Worm (Caenorhabditis elegans) whole organism, midembryonic: ENCODE results near the gene fbxa-218.

ENCODE experiments used
- T22C8.4 ChIP-seq: fragments of 200-800 bp; sonication (Bioruptor generic); IDR thresholded peaks from 2 replicates; pipeline ENCODE4 v1.3.6; 2022; ENCODE audit warnings: missing genetic modification characterization, missing compliant biosample characterization
- cog-1 ChIP-seq: sonication (generic microtip); optimal IDR thresholded peaks from 2 replicates; lab custom pipeline; 2016; ENCODE audit warnings: missing genetic modification characterization, missing compliant biosample characterization
- flt-1 ChIP-seq: fragments of 200-800 bp; sonication (Bioruptor generic); IDR thresholded peaks from 2 replicates; pipeline ENCODE4 v1.3.6; 2022; ENCODE audit warnings: missing genetic modification characterization, missing compliant biosample characterization
- klf-2 ChIP-seq: fragments of 200-800 bp; sonication (Bioruptor generic); conservative IDR thresholded peaks from 2 replicates; pipeline ENCODE4 v1.3.6; 2022; ENCODE audit warnings: missing genetic modification reagents, missing genetic modification characterization, missing compliant biosample characterization
- med-1 ChIP-seq: sonication (generic microtip); optimal IDR thresholded peaks from 2 replicates; lab custom pipeline; 2017; ENCODE audit warnings: missing genetic modification characterization, mild to moderate bottlenecking, missing compliant biosample characterization, antibody characterized with exemption, missing genetic modification reagents; ENCODE audit not compliant: insufficient read depth
- ref-1 ChIP-seq: fragments of 200-800 bp; sonication (Bioruptor generic); conservative IDR thresholded peaks from 2 replicates; pipeline ENCODE4 v1.3.6; 2022; ENCODE audit warnings: missing genetic modification reagents, missing genetic modification characterization, missing compliant biosample characterization
- tab-1 ChIP-seq: fragments of 200-800 bp; sonication (Bioruptor generic); IDR thresholded peaks from 2 replicates; pipeline ENCODE4 v1.3.6; 2022; ENCODE audit warnings: missing genetic modification characterization, missing compliant biosample characterization
- ztf-23 ChIP-seq: fragments of 200-800 bp; sonication (Bioruptor generic); IDR thresholded peaks from 2 replicates; pipeline ENCODE4 v1.3.6; 2022; ENCODE audit warnings: missing genetic modification reagents, missing genetic modification characterization, missing compliant biosample characterization
- ztf-29 ChIP-seq: fragments of 200-800 bp; sonication (Bioruptor generic); IDR thresholded peaks from 2 replicates; pipeline ENCODE4 v1.3.6; 2022; ENCODE audit warnings: missing genetic modification reagents, missing genetic modification characterization, missing compliant biosample characterization

The fbxa-218 gene

DNA sequence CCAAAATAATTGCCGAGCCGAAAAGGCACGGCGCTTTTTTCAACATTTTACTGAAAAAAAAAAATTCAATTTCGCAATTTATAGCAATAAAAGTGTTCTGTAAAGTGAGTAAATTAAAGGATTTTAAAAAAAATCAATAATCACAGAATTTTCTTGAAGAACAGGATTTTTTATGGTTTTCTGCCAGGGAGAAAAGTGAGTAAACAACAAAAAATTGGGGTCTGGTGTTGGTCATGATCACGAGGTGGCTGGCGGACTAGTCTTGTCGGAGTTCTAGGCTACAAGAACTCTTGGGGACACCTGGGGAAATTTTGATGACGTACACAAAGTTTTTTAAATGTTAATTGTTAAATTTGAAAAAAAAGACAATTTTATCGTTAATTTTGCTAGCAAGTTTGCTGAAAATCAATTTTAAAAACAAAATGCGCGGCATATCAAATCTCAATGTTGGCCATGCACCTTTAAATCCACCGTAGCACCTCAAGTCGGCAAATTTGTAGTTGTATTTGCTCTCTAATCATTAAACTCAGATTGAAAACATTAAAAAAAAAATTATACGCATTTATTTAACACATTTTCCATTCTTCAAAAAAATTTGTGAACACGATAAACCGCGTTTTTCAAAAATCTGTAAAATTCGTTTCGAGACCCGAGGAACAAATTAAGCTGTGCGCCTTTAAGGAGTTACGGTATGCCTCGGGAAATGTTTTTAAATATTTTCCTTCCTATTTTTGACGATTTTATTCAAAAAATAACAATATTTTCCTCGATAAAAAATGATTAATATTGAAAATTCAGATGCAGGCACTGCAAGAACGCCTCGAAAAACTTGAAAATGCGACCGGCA, 20.7 kb downstream of the fbxa-218 start, which contains the start of the genes scav-3 and Y49E10.21:
Gene scav-3 (minus strand): TSS at position 50 of the 847 bp plus-strand sequence.
Gene Y49E10.21 (plus strand): TSS at position 797 of the 847 bp plus-strand sequence.
- TF ChIP-seq ref-1 (GFP tag; lab: Robert Waterston, UW) (no peak), klf-2 (GFP tag; lab: Robert Waterston, UW) (no peak), ztf-23 (GFP tag; lab: Robert Waterston, UW) (no peak), flt-1 (GFP tag; lab: Robert Waterston, UW) (no peak), med-1 (GFP tag; lab: Kevin White, UChicago) (no peak), T22C8.4 (GFP tag; lab: Robert Waterston, UW) (no peak), ztf-29 (GFP tag; lab: Robert Waterston, UW) (no peak), cog-1 (tag; lab: Kevin White, UChicago) (no peak), tab-1 (GFP tag; lab: Robert Waterston, UW) (no peak)

DNA sequence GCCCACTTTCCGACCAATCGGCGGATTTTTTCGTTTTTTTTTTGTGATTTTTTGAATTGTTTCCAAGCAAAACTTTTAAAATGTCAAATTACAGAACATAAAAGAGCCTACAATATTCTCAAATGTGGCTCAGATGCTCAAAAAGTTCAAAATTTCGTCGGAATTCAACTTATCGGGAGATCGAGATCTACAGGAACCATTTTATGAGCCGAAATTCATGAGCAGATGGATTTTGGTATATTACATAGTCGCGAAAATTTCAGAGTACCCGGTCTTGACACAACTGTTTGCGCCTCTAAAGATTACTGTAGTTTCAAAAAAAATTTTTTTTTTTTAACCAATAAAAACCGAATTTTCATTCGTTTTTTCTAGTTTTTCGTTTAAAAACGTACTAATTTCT, 22.7 kb downstream of the fbxa-218 start:
- no peak for TF ChIP-seq ref-1 (GFP tag; lab: Robert Waterston, UW)
- no peak for TF ChIP-seq tab-1 (GFP tag; lab: Robert Waterston, UW)
- no peak for TF ChIP-seq cog-1 (tag; lab: Kevin White, UChicago)
- TF ChIP-seq T22C8.4 (GFP tag; lab: Robert Waterston, UW), result no peak
- no peak for TF ChIP-seq flt-1 (GFP tag; lab: Robert Waterston, UW)
- TF ChIP-seq med-1 (GFP tag; lab: Kevin White, UChicago), result no peak
- no peak for TF ChIP-seq ztf-29 (GFP tag; lab: Robert Waterston, UW)
- TF ChIP-seq ztf-23 (GFP tag; lab: Robert Waterston, UW), result no peak
- no peak for TF ChIP-seq klf-2 (GFP tag; lab: Robert Waterston, UW)

DNA sequence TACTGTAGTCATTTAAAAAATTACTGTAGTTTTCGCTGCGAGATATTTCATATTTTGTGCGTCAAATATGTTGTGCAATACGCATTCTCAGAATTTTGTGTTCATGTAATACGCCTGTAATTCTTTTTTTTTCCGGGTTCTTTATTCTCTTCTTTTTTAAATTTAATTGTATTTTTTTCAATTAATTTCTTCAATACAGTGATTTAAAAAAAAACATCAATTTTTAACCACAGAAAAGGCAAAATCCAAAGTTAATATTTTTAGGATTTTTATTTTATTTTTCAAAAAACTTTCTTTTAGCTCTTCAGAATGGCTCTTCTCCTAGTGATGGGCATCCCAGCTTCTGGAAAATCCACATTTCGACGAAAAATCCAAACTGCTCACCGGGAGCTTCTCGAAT, 30.0 kb downstream of the fbxa-218 start, which contains the start of gene pstk-1:
Gene pstk-1 (plus strand): TSS at position 301 of the 400 bp plus-strand sequence.
- no peak for TF ChIP-seq klf-2 (GFP tag; lab: Robert Waterston, UW)
- TF ChIP-seq cog-1 (tag; lab: Kevin White, UChicago), result no peak
- TF ChIP-seq med-1 (GFP tag; lab: Kevin White, UChicago), result no peak
- no peak for TF ChIP-seq ztf-29 (GFP tag; lab: Robert Waterston, UW)
- TF ChIP-seq T22C8.4 (GFP tag; lab: Robert Waterston, UW), result no peak
- TF ChIP-seq ztf-23 (GFP tag; lab: Robert Waterston, UW), result no peak
- TF ChIP-seq tab-1 (GFP tag; lab: Robert Waterston, UW), result no peak
- TF ChIP-seq ref-1 (GFP tag; lab: Robert Waterston, UW), result no peak
- TF ChIP-seq flt-1 (GFP tag; lab: Robert Waterston, UW), result no peak

DNA sequence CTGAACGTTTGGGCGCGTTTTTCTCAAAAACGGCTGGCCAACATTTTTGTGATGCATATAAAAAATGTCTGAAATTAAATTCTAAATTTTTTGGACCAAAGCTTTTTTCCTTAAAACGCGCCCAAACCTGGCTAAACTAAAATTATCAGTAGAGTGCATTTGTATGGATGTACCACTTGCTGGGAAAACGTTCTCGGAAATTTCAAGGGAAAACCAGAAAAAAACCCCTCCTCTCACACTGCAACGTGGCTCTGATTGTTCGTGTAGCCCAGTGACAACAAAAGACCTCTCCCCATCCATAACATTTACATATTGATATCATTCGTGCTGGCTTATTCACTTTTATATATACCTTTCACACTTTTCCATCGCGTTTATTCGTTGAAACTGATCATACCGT, 32.6 kb downstream of the fbxa-218 start, which contains the start of gene Y49E10.29:
Gene Y49E10.29 (plus strand): TSS at position 301 of the 400 bp plus-strand sequence.
- TF ChIP-seq ref-1 (GFP tag; lab: Robert Waterston, UW) (no peak), T22C8.4 (GFP tag; lab: Robert Waterston, UW) (no peak), tab-1 (GFP tag; lab: Robert Waterston, UW) (no peak)

DNA sequence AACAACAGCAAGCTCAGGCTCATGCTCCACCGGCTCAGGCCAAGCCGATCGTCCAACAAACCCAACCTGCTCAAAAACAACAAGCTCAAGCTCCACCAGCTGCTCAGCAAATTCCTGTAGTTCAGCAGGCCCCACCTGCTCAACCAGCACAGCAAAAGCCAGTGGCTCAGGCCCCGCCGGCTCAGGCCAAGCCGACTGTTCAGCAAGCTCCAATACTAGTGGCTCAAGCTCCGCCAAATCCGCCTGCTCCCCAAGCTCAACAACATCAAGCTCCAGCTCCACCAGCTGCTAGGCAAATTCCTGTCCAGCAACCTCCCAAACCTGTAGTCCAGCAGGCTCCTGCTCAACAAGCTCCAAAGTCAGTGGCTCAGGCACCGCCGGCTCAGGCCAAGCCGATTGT, 33.5 kb downstream of the fbxa-218 start:
- TF ChIP-seq flt-1 (GFP tag; lab: Robert Waterston, UW), result no peak
- no peak for TF ChIP-seq cog-1 (tag; lab: Kevin White, UChicago)
- TF ChIP-seq med-1 (GFP tag; lab: Kevin White, UChicago), result no peak
- TF ChIP-seq ref-1 (GFP tag; lab: Robert Waterston, UW), result no peak
- TF ChIP-seq ztf-29 (GFP tag; lab: Robert Waterston, UW), result no peak

DNA sequence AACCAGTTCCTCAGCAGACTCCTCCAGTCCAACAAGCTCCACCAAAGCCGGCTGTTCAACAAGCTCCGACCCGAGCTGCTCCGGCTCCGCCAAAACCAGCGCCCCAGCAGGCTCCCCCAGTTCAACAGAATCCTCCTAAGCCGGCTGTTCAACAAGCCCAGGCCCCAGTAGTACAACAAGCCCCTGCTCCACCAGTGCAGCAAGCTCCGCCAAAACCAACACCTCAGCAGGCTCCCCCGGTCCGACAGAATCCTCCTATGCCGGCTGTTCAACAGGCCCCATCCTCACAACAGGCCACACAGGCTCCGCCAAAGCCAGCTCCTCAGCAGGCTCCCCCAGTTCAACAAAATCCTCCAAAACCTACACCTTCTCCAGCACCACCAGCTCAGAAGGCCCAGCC, 34.3 kb downstream of the fbxa-218 start:
- TF ChIP-seq ztf-29 (GFP tag; lab: Robert Waterston, UW) (no peak), ztf-23 (GFP tag; lab: Robert Waterston, UW) (no peak), ref-1 (GFP tag; lab: Robert Waterston, UW) (no peak), med-1 (GFP tag; lab: Kevin White, UChicago) (no peak), flt-1 (GFP tag; lab: Robert Waterston, UW) (no peak), cog-1 (tag; lab: Kevin White, UChicago) (no peak), tab-1 (GFP tag; lab: Robert Waterston, UW) (no peak), T22C8.4 (GFP tag; lab: Robert Waterston, UW) (no peak), klf-2 (GFP tag; lab: Robert Waterston, UW) (no peak)

DNA sequence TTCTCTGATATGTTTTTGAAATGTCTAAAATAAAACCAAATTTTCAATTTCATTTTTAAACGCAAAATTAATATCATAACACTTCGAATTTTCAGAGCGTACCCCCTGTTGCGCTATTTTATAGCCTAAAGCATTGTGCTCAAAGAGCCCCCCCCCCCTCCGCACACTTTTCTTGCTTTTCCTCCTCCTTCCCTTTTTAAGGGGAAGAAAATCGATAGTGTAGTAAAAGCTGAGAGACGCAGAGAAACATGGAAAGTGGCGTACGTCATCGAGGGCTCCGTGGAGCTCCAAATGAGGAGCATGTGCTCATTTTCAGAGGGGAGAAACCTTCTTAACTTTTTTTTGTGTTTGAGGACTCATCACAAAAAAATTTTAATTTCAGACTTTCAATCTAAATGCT, 36.2 kb downstream of the fbxa-218 start, which contains the start of gene cccp-1:
Gene cccp-1 (plus strand): TSS at position 377 of the 400 bp plus-strand sequence.
- TF ChIP-seq klf-2 (GFP tag; lab: Robert Waterston, UW) (no peak), tab-1 (GFP tag; lab: Robert Waterston, UW) (no peak), ztf-29 (GFP tag; lab: Robert Waterston, UW) (no peak), ref-1 (GFP tag; lab: Robert Waterston, UW) (no peak), flt-1 (GFP tag; lab: Robert Waterston, UW) (no peak), ztf-23 (GFP tag; lab: Robert Waterston, UW) (0 out of 2 replicates have a peak, but pooled peaks have one; percentile 6), T22C8.4 (GFP tag; lab: Robert Waterston, UW) (peak; percentile 77; the same call in 1 of the 2 replicates), med-1 (GFP tag; lab: Kevin White, UChicago) (no peak), cog-1 (tag; lab: Kevin White, UChicago) (no peak)

DNA sequence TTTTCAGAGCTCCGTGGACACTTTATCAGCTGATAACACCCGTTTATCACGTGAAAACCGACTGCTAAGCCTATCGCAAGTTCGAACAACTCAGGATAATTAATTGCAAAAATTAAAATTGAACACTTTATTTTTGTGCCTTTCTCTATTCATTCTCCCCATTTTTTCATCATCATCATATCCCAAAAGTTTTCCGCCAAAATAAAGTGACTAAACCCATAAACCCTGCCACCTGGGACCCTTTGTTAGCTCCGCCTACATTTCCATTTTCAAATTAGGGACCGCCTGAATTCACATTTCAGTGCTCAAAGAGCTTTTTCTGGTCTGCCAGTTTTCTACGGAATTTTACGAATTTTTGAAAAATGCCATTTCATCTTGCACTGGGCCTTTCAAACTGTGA, 48.1 kb downstream of the fbxa-218 start, which contains the start of gene arrd-16:
Gene arrd-16 (plus strand): TSS at position 301 of the 400 bp plus-strand sequence.
- TF ChIP-seq flt-1 (GFP tag; lab: Robert Waterston, UW) (no peak), ref-1 (GFP tag; lab: Robert Waterston, UW) (no peak), klf-2 (GFP tag; lab: Robert Waterston, UW) (no peak), ztf-29 (GFP tag; lab: Robert Waterston, UW) (no peak), cog-1 (tag; lab: Kevin White, UChicago) (no peak), T22C8.4 (GFP tag; lab: Robert Waterston, UW) (no peak), tab-1 (GFP tag; lab: Robert Waterston, UW) (no peak), med-1 (GFP tag; lab: Kevin White, UChicago) (no peak), ztf-23 (GFP tag; lab: Robert Waterston, UW) (no peak)
